Worm (Caenorhabditis elegans) whole organism, mixed stage, embryonic: ENCODE measurements around the gene K10C2.6.

ENCODE experiments used
- M03D4.4 ChIP-seq: sonication (generic microtip); optimal IDR thresholded peaks from 2 replicates; lab custom pipeline; 2017; ENCODE audit warnings: mild to moderate bottlenecking, missing genetic modification characterization, missing compliant biosample characterization
- bed-3 ChIP-seq: fragments of 200-800 bp; sonication (Bioruptor generic); optimal IDR thresholded peaks from 3 replicates; lab custom pipeline; 2018; ENCODE audit warnings: mild to moderate bottlenecking, missing genetic modification characterization, moderate library complexity, missing compliant biosample characterization
- blmp-1 ChIP-seq: fragments of 150-350 bp; optimal IDR thresholded peaks from 2 replicates; lab custom pipeline; 2014; ENCODE audit warnings: missing biosample characterization, missing genetic modification characterization
- ceh-39 ChIP-seq: fragments of 150-350 bp; optimal IDR thresholded peaks from 2 replicates; lab custom pipeline; 2014; ENCODE audit warnings: missing biosample characterization, missing genetic modification characterization
- ceh-43 ChIP-seq: fragments of 200-800 bp; sonication (Bioruptor generic); optimal IDR thresholded peaks from 2 replicates; lab custom pipeline; 2018; ENCODE audit warnings: mild to moderate bottlenecking, missing genetic modification characterization, moderate library complexity, missing compliant biosample characterization
- ceh-83 ChIP-seq: fragments of 200-800 bp; sonication (Bioruptor generic); optimal IDR thresholded peaks from 2 replicates; lab custom pipeline; 2018; ENCODE audit warnings: mild to moderate bottlenecking, missing genetic modification characterization, missing compliant biosample characterization
- elt-1 ChIP-seq: sonication (generic microtip); optimal IDR thresholded peaks from 2 replicates; lab custom pipeline; 2017; ENCODE audit warnings: missing genetic modification characterization, mild to moderate bottlenecking, missing compliant biosample characterization, antibody characterized with exemption, moderate library complexity, borderline replicate concordance; ENCODE audit not compliant: insufficient read depth
- elt-3 ChIP-seq: fragments of 150-350 bp; optimal IDR thresholded peaks from 2 replicates; lab custom pipeline; 2014; ENCODE audit warnings: missing biosample characterization, missing genetic modification characterization
- flh-1 ChIP-seq: fragments of 200-800 bp; sonication (Bioruptor generic); optimal IDR thresholded peaks from 2 replicates; lab custom pipeline; 2018; ENCODE audit warnings: mild to moderate bottlenecking, missing genetic modification characterization, moderate library complexity, missing compliant biosample characterization
- ham-2 ChIP-seq: fragments of 200-800 bp; sonication (Bioruptor generic); optimal IDR thresholded peaks from 2 replicates; lab custom pipeline; 2018; ENCODE audit warnings: mild to moderate bottlenecking, missing genetic modification characterization, missing compliant biosample characterization
- lin-32 ChIP-seq: fragments of 200-800 bp; sonication (Bioruptor generic); optimal IDR thresholded peaks from 2 replicates; lab custom pipeline; 2018; ENCODE audit warnings: mild to moderate bottlenecking, missing genetic modification characterization, missing compliant biosample characterization
- mls-2 ChIP-seq: sonication (generic microtip); optimal IDR thresholded peaks from 2 replicates; lab custom pipeline; 2016; ENCODE audit warnings: mild to moderate bottlenecking, missing genetic modification characterization, moderate library complexity, missing compliant biosample characterization
- nhr-12 ChIP-seq: fragments of 150-350 bp; optimal IDR thresholded peaks from 2 replicates; lab custom pipeline; 2014; ENCODE audit warnings: missing biosample characterization, missing genetic modification characterization
- nhr-237 ChIP-seq: fragments of 150-350 bp; optimal IDR thresholded peaks from 2 replicates; lab custom pipeline; 2014; ENCODE audit warnings: missing biosample characterization, missing genetic modification characterization
- nhr-28 ChIP-seq: fragments of 150-350 bp; optimal IDR thresholded peaks from 2 replicates; lab custom pipeline; 2014; ENCODE audit warnings: missing biosample characterization, missing genetic modification characterization
- nhr-76 ChIP-seq: sonication (generic microtip); optimal IDR thresholded peaks from 2 replicates; lab custom pipeline; 2017; ENCODE audit warnings: missing biosample characterization, missing genetic modification characterization
- pha-4 ChIP-seq: fragments of 150-350 bp; optimal IDR thresholded peaks from 2 replicates; lab custom pipeline; 2018; ENCODE audit warnings: missing biosample characterization, missing genetic modification reagents, missing genetic modification characterization
- sem-2 ChIP-seq: fragments of 200-800 bp; sonication (Bioruptor generic); optimal IDR thresholded peaks from 2 replicates; lab custom pipeline; 2018; ENCODE audit warnings: mild to moderate bottlenecking, missing genetic modification characterization, missing compliant biosample characterization
- snpc-4 ChIP-seq: fragments of 150-350 bp; optimal IDR thresholded peaks from 2 replicates; lab custom pipeline; 2014; ENCODE audit warnings: missing biosample characterization, missing genetic modification characterization
- tbx-8 ChIP-seq: fragments of 200-800 bp; sonication (Bioruptor generic); optimal IDR thresholded peaks from 2 replicates; lab custom pipeline; 2018; ENCODE audit warnings: mild to moderate bottlenecking, missing genetic modification characterization, moderate library complexity, missing compliant biosample characterization
- unc-120 ChIP-seq: sonication (generic microtip); optimal IDR thresholded peaks from 2 replicates; lab custom pipeline; 2017; ENCODE audit warnings: missing genetic modification characterization, missing compliant biosample characterization; ENCODE audit not compliant: poor library complexity, severe bottlenecking
- unc-39 ChIP-seq: fragments of 150-350 bp; optimal IDR thresholded peaks from 2 replicates; lab custom pipeline; 2014; ENCODE audit warnings: missing biosample characterization, missing genetic modification characterization

Gene K10C2.6

DNA sequence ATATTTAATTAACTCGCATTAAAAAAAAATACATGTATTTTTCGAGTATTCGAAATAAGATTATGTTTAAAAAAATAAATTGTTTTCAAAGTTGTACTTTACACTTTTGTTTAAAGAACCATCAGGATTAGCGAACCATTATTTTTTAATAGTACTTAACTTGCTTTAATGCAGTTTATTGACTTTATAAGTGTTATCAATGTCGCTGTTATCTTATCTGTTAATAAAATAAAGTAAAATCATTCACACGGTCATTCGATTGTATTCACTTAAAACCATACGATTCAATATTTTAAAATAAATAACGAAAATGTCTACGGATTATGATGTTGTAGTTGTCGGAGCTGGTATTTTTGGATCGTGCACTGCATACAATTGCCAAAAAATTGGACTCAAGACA, 25.3 kb downstream of the K10C2.6 start, which contains the start of gene C15B12.1:
Gene C15B12.1 (plus strand): TSS at position 271 of the 400 bp plus-strand sequence.
- TF ChIP-seq unc-39 (tag; lab: Kevin White, UChicago) = no peak
- TF ChIP-seq sem-2 (GFP tag; lab: Kevin White, UChicago) = no peak
- TF ChIP-seq ceh-43 (GFP tag; lab: Kevin White, UChicago) = no peak
- TF ChIP-seq lin-32 (GFP tag; lab: Kevin White, UChicago) = no peak
- TF ChIP-seq elt-1 = no peak

DNA sequence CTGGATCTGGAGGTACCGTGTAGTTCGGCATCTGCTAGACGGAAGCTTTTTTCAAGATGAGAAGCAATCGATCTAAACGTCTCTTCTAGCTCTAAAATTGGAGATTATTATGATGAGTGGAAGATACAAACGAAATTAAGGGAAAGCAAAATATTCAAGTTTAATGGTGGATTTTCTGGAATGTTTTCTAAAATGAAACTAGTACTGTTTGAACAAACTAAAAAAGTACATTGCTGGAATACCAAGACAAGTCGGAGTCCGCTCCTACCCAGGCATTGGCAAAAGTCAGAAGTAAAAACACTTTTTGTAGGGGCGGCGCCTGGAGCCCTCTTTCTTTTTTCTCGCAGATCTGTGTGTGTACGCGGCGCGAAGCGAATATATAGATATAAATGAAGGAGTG, 33.5 kb downstream of the K10C2.6 start, which contains the start of gene gar-1:
Gene gar-1 (minus strand): TSS at position 101 of the 400 bp plus-strand sequence.
- TF ChIP-seq blmp-1 (tag; lab: Kevin White, UChicago) = no peak
- TF ChIP-seq M03D4.4 (tag; lab: Kevin White, UChicago) = no peak
- no peak for TF ChIP-seq unc-120 (tag; lab: Kevin White, UChicago)
- no peak for TF ChIP-seq flh-1
- no peak for TF ChIP-seq snpc-4 (tag; lab: Kevin White, UChicago)
- no peak for TF ChIP-seq nhr-76 (tag; lab: Kevin White, UChicago)
- TF ChIP-seq ceh-39 (tag; lab: Kevin White, UChicago) = no peak
- no peak for TF ChIP-seq pha-4 (tag; lab: Kevin White, UChicago)

- no peak for TF ChIP-seq ham-2 (GFP tag; lab: Kevin White, UChicago)
- TF ChIP-seq elt-3 = no peak
- no peak for TF ChIP-seq sem-2 (GFP tag; lab: Kevin White, UChicago)
- TF ChIP-seq lin-32 (GFP tag; lab: Kevin White, UChicago) = no peak
- TF ChIP-seq unc-39 (tag; lab: Kevin White, UChicago) = no peak
- TF ChIP-seq mls-2 (tag; lab: Kevin White, UChicago) = no peak
- no peak for TF ChIP-seq ceh-39 (tag; lab: Kevin White, UChicago)
- no peak for TF ChIP-seq blmp-1 (tag; lab: Kevin White, UChicago)
- no peak for TF ChIP-seq tbx-8 (GFP tag; lab: Kevin White, UChicago)
- TF ChIP-seq nhr-28 (tag; lab: Kevin White, UChicago) = no peak
- TF ChIP-seq nhr-12 (tag; lab: Kevin White, UChicago) = no peak
- TF ChIP-seq bed-3 (GFP tag; lab: Kevin White, UChicago) = no peak
- TF ChIP-seq nhr-237 = no peak
- TF ChIP-seq ceh-43 (GFP tag; lab: Kevin White, UChicago) = no peak
- no peak for TF ChIP-seq ceh-83 (GFP tag; lab: Kevin White, UChicago)
- no peak for TF ChIP-seq snpc-4 (tag; lab: Kevin White, UChicago)
Measured at ce11 chrX:6499736-6500135, 48.5 kb downstream of the K10C2.6 start, which contains the start of gene actl-1. TSS of gene actl-1 (minus strand) at chrX:6499836.
